Fruit fly (Drosophila melanogaster) whole organism, prepupa: ENCODE measurements around the gene CG13282.

Experiments
- Blimp-1 ChIP-seq: fragments of 200-800 bp; sonication (Bioruptor generic); optimal IDR thresholded peaks from 3 replicates; lab custom pipeline; 2017; ENCODE audit warnings: missing biosample characterization, missing genetic modification characterization, mild to moderate bottlenecking, moderate library complexity, missing genetic modification reagents
- CG10669 ChIP-seq: fragments of 200-800 bp; sonication (Bioruptor generic); optimal IDR thresholded peaks from 3 replicates; lab custom pipeline; 2018; ENCODE audit warnings: missing biosample characterization, mild to moderate bottlenecking, missing genetic modification characterization, moderate library complexity
- CG11294 ChIP-seq: fragments of 200-800 bp; sonication (Bioruptor generic); IDR thresholded peaks from 2 replicates; pipeline ENCODE4 v1.3.6; 2022; ENCODE audit warnings: missing biosample characterization, missing genetic modification characterization
- CG11762 ChIP-seq: fragments of 200-800 bp; sonication (Bioruptor generic); optimal IDR thresholded peaks from 3 replicates; lab custom pipeline; 2016; ENCODE audit warnings: missing biosample characterization, missing genetic modification characterization; ENCODE audit not compliant: insufficient read depth
- CG11902 ChIP-seq: fragments of 200-800 bp; sonication (Bioruptor generic); optimal IDR thresholded peaks from 3 replicates; lab custom pipeline; 2016; ENCODE audit warnings: missing biosample characterization, missing genetic modification characterization
- CG1621 ChIP-seq: fragments of 200-800 bp; sonication (Bioruptor generic); optimal IDR thresholded peaks from 3 replicates; lab custom pipeline; 2018; ENCODE audit warnings: missing biosample characterization, mild to moderate bottlenecking, missing genetic modification characterization
- CG16779 ChIP-seq: fragments of 200-800 bp; sonication (Bioruptor generic); optimal IDR thresholded peaks from 3 replicates; lab custom pipeline; 2017; ENCODE audit warnings: missing biosample characterization, mild to moderate bottlenecking, missing genetic modification characterization
- CG3032 ChIP-seq: fragments of 200-800 bp; optimal IDR thresholded peaks from 2 replicates; lab custom pipeline; 2019; ENCODE audit warnings: missing biosample characterization, mild to moderate bottlenecking, missing genetic modification characterization, moderate library complexity
- CG31627 ChIP-seq: fragments of 200-800 bp; sonication (Bioruptor generic); optimal IDR thresholded peaks from 3 replicates; lab custom pipeline; 2016; ENCODE audit warnings: missing biosample characterization, missing genetic modification characterization
- CG34406 ChIP-seq: fragments of 200-800 bp; sonication (Bioruptor generic); optimal IDR thresholded peaks from 3 replicates; lab custom pipeline; 2016; ENCODE audit warnings: missing biosample characterization, missing genetic modification characterization
- CG4318 ChIP-seq: fragments of 200-800 bp; sonication (Bioruptor generic); optimal IDR thresholded peaks from 3 replicates; lab custom pipeline; 2017; ENCODE audit warnings: missing biosample characterization, mild to moderate bottlenecking, missing genetic modification characterization
- CG6163 ChIP-seq: fragments of 200-800 bp; sonication (Bioruptor generic); IDR thresholded peaks from 3 replicates; pipeline ENCODE4 v1.3.6; 2022; ENCODE audit warnings: missing biosample characterization, missing genetic modification characterization
- CG6276 ChIP-seq: fragments of 200-800 bp; sonication (Bioruptor generic); optimal IDR thresholded peaks from 2 replicates; lab custom pipeline; 2017; ENCODE audit warnings: missing biosample characterization, mild to moderate bottlenecking, missing genetic modification characterization
- CG6792 ChIP-seq: fragments of 200-800 bp; sonication (Bioruptor generic); optimal IDR thresholded peaks from 3 replicates; lab custom pipeline; 2016; ENCODE audit warnings: missing biosample characterization, missing genetic modification characterization
- CG6854 ChIP-seq: fragments of 200-800 bp; sonication (Bioruptor generic); optimal IDR thresholded peaks from 2 replicates; lab custom pipeline; 2017; ENCODE audit warnings: missing biosample characterization, mild to moderate bottlenecking, missing genetic modification characterization
- CG7368 ChIP-seq: fragments of 200-800 bp; sonication (Bioruptor generic); optimal IDR thresholded peaks from 3 replicates; lab custom pipeline; 2016; ENCODE audit warnings: missing biosample characterization, missing genetic modification characterization
- CG8119 ChIP-seq: fragments of 200-800 bp; sonication (Bioruptor generic); IDR thresholded peaks from 3 replicates; pipeline ENCODE4 v1.3.6; 2022; ENCODE audit warnings: missing biosample characterization, missing genetic modification characterization
- CG8319 ChIP-seq: fragments of 200-800 bp; sonication (Bioruptor generic); optimal IDR thresholded peaks from 3 replicates; lab custom pipeline; 2016; ENCODE audit warnings: missing biosample characterization, missing genetic modification characterization
- CG9139 ChIP-seq: fragments of 200-800 bp; sonication (Bioruptor generic); optimal IDR thresholded peaks from 3 replicates; lab custom pipeline; 2017; ENCODE audit warnings: missing biosample characterization, mild to moderate bottlenecking, missing genetic modification characterization
- Eip75B ChIP-seq: fragments of 200-800 bp; sonication (Bioruptor generic); optimal IDR thresholded peaks from 3 replicates; lab custom pipeline; 2016; ENCODE audit warnings: missing biosample characterization, missing genetic modification characterization
- Eip78C ChIP-seq: fragments of 200-800 bp; sonication (Bioruptor generic); peaks from one replicate; lab custom pipeline; 2016; ENCODE audit warnings: missing biosample characterization, missing genetic modification characterization
- Eip93F ChIP-seq: fragments of 200-800 bp; sonication (Bioruptor generic); optimal IDR thresholded peaks from 2 replicates; lab custom pipeline; 2016; ENCODE audit warnings: missing biosample characterization, mild to moderate bottlenecking, missing genetic modification characterization
- Ets21C ChIP-seq: fragments of 200-800 bp; sonication (Bioruptor generic); optimal IDR thresholded peaks from 3 replicates; lab custom pipeline; 2016; ENCODE audit warnings: missing biosample characterization, missing genetic modification characterization
- Hr38 ChIP-seq: sonication (Bioruptor generic); optimal IDR thresholded peaks from 2 replicates; lab custom pipeline; 2016; ENCODE audit warnings: missing biosample characterization, missing genetic modification characterization
- Hr39 ChIP-seq: fragments of 200-800 bp; sonication (Bioruptor generic); optimal IDR thresholded peaks from 2 replicates; lab custom pipeline; 2016; ENCODE audit warnings: missing biosample characterization, missing genetic modification characterization
- Lpt ChIP-seq: fragments of 200-800 bp; sonication (Bioruptor generic); optimal IDR thresholded peaks from 3 replicates; lab custom pipeline; 2016; ENCODE audit warnings: missing biosample characterization, missing genetic modification characterization
- Met ChIP-seq: fragments of 200-800 bp; sonication (Bioruptor generic); optimal IDR thresholded peaks from 3 replicates; lab custom pipeline; 2016; ENCODE audit warnings: missing biosample characterization, missing genetic modification characterization
- OdsH ChIP-seq: fragments of 200-800 bp; sonication (Bioruptor generic); optimal IDR thresholded peaks from 3 replicates; lab custom pipeline; 2016; ENCODE audit warnings: missing biosample characterization, missing genetic modification characterization
- Sox14 ChIP-seq: fragments of 200-800 bp; sonication (Bioruptor generic); optimal IDR thresholded peaks from 3 replicates; lab custom pipeline; 2016; ENCODE audit warnings: missing biosample characterization, missing genetic modification characterization
- Sox15 ChIP-seq: fragments of 200-800 bp; sonication (Bioruptor generic); optimal IDR thresholded peaks from 3 replicates; lab custom pipeline; 2016; ENCODE audit warnings: missing biosample characterization, missing genetic modification characterization
- achi ChIP-seq: fragments of 200-800 bp; sonication (Bioruptor generic); optimal IDR thresholded peaks from 3 replicates; lab custom pipeline; 2016; ENCODE audit warnings: missing biosample characterization, missing genetic modification characterization
- acj6 ChIP-seq: fragments of 200-800 bp; sonication (Bioruptor generic); optimal IDR thresholded peaks from 3 replicates; lab custom pipeline; 2016; ENCODE audit warnings: missing biosample characterization, missing genetic modification characterization
- cyc ChIP-seq: fragments of 200-800 bp; sonication (Bioruptor generic); optimal IDR thresholded peaks from 3 replicates; lab custom pipeline; 2016; ENCODE audit warnings: missing biosample characterization, missing genetic modification characterization
- dsx ChIP-seq: fragments of 200-800 bp; optimal IDR thresholded peaks from 3 replicates; lab custom pipeline; 2019; ENCODE audit warnings: missing biosample characterization, mild to moderate bottlenecking, missing genetic modification characterization, moderate library complexity; ENCODE audit not compliant: poor library complexity, severe bottlenecking
- eg ChIP-seq: fragments of 200-800 bp; sonication (Bioruptor generic); IDR thresholded peaks from 3 replicates; pipeline ENCODE4 v1.3.6; 2022; ENCODE audit warnings: missing biosample characterization, missing genetic modification characterization
- esn ChIP-seq: fragments of 200-800 bp; sonication (Bioruptor generic); optimal IDR thresholded peaks from 2 replicates; lab custom pipeline; 2016; ENCODE audit warnings: missing biosample characterization, mild to moderate bottlenecking, missing genetic modification characterization, moderate library complexity
- fd85E ChIP-seq: fragments of 200-800 bp; sonication (Bioruptor generic); optimal IDR thresholded peaks from 3 replicates; lab custom pipeline; 2016; ENCODE audit warnings: missing biosample characterization, missing genetic modification characterization
- fkh ChIP-seq: fragments of 200-800 bp; sonication (Bioruptor generic); optimal IDR thresholded peaks from 3 replicates; lab custom pipeline; 2017; ENCODE audit warnings: missing biosample characterization, mild to moderate bottlenecking, missing genetic modification characterization, moderate library complexity
- lz ChIP-seq: fragments of 200-800 bp; sonication (Bioruptor generic); optimal IDR thresholded peaks from 3 replicates; lab custom pipeline; 2016; ENCODE audit warnings: missing biosample characterization, missing genetic modification characterization
- ss ChIP-seq, 2 experiments: fragments of 200-800 bp; sonication (Bioruptor generic); optimal IDR thresholded peaks; 2 replicates in 1 of 2; 3 replicates in 1 of 2; lab custom pipeline; 2017 to 2018; ENCODE audit warnings: mild to moderate bottlenecking in 2 of 2, missing biosample characterization in 2 of 2, missing genetic modification characterization in 2 of 2, moderate library complexity in 1 of 2
- svp ChIP-seq: fragments of 200-800 bp; sonication (Bioruptor generic); peaks from one replicate; lab custom pipeline; 2016; ENCODE audit warnings: missing biosample characterization, missing genetic modification characterization
- topi ChIP-seq: fragments of 200-800 bp; sonication (Bioruptor generic); optimal IDR thresholded peaks from 3 replicates; lab custom pipeline; 2016; ENCODE audit warnings: missing biosample characterization, missing genetic modification characterization
- vri ChIP-seq: fragments of 200-800 bp; sonication (Bioruptor generic); optimal IDR thresholded peaks from 3 replicates; lab custom pipeline; 2016; ENCODE audit warnings: missing biosample characterization, mild to moderate bottlenecking, missing genetic modification characterization

CG13282 gene

dm6 chr2L:16834402-16834801 is at the start of gene CG13282:
CG13282 (minus strand) TSS chr2L:16834502.
- TF ChIP-seq dsx (GFP tag; lab: Kevin White, UChicago), result no peak
- TF ChIP-seq topi, result no peak
- no peak for TF ChIP-seq CG7368 (GFP tag; lab: Kevin White, UChicago)
- no peak for TF ChIP-seq CG1621 (tag; lab: Kevin White, UChicago)
- TF ChIP-seq CG10669 (GFP tag; lab: Kevin White, UChicago), result no peak
- TF ChIP-seq esn (GFP tag; lab: Kevin White, UChicago), result no peak
- no peak for TF ChIP-seq acj6 (GFP tag; lab: Kevin White, UChicago)
- no peak for TF ChIP-seq lz
- no peak for TF ChIP-seq Met (GFP tag; lab: Kevin White, UChicago)
- TF ChIP-seq ss (GFP tag; optimal IDR thresholded peaks at IDR 0.05; lab: Kevin White, UChicago), result no peak
- no peak for TF ChIP-seq Hr38 (GFP tag; lab: Kevin White, UChicago)

DNA sequence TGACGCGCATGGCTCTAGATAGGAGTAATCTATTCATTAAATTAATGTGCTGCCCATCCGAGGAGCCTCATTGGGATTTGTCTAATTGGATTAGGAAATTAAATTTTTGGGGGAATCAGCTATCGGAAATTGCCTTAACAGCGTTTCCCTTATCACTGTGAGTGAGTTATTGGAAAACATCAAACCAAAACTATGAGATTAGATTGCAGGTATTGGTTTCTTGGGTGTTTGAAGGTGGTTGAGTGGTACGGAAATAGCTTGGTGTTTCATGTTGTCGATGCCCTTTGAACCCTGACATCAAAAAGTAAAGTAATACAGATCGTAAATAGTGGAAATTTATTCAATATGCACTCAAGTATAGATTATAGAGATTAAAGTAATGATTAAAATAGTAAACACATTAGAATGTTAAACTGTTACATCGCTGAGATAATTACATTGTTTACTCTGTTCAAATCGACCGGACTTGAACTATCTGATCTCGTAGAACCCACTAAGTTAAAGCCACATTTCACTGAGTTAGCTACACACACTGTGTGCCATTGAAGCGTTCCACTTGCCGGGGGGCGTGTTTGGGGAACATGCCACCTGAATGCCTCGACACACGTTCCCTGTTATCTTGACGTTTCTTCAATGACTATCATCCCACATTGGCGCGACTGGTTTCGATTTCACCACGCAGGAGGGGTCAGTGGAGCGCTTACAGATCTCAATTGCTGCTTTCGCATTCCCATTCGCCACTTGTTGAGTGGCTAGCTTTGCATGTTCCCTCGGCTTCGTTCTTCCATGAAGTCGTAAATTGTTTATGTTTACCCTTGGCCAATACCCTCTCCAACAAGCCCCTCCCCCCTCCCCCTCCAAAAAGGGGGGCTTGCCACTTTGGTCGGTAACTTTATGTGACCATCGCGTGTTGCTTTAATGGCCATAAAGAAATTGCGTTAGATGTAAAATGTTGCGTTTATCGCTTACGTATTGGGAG is 48.9 kb upstream of the CG13282 start:
- no peak for TF ChIP-seq eg (GFP tag; lab: Robert Waterston, UW)
- 0 out of 3 replicates have a peak, but pooled peaks have one; percentile 7 for TF ChIP-seq CG6163 (GFP tag; lab: Robert Waterston, UW)
- no peak for TF ChIP-seq Eip75B (GFP tag; lab: Kevin White, UChicago)
- TF ChIP-seq CG8119, result no peak
- TF ChIP-seq Hr38 (GFP tag; lab: Kevin White, UChicago), result no peak
- peak; percentile 37 for TF ChIP-seq Eip78C (GFP tag; lab: Kevin White, UChicago)
- peak; percentile 54 for TF ChIP-seq fkh
- no peak for TF ChIP-seq achi
- TF ChIP-seq CG11294 (GFP tag; lab: Robert Waterston, UW), result no peak
- TF ChIP-seq svp (GFP tag; lab: Kevin White, UChicago), result peak; percentile 17
- no peak for TF ChIP-seq acj6 (GFP tag; lab: Kevin White, UChicago)
- TF ChIP-seq CG9139 (GFP tag; lab: Kevin White, UChicago), result no peak
- TF ChIP-seq CG7368 (GFP tag; lab: Kevin White, UChicago), result no peak
- no peak for TF ChIP-seq CG11902 (GFP tag; lab: Kevin White, UChicago)
- peak in 1 of 2 experiments; percentile 66 for TF ChIP-seq ss (GFP tag; optimal IDR thresholded peaks at IDR 0.05; lab: Kevin White, UChicago)
- no peak for TF ChIP-seq CG4318
- no peak for TF ChIP-seq Ets21C (GFP tag; lab: Kevin White, UChicago)
- TF ChIP-seq CG6792 (GFP tag; lab: Kevin White, UChicago), result no peak
- no peak for TF ChIP-seq CG34406 (GFP tag; lab: Kevin White, UChicago)
- TF ChIP-seq CG16779 (tag; lab: Kevin White, UChicago), result no peak
- TF ChIP-seq Lpt (GFP tag; lab: Kevin White, UChicago), result peak; percentile 25
- TF ChIP-seq cyc (GFP tag; lab: Kevin White, UChicago), result no peak
- TF ChIP-seq Sox14 (GFP tag; lab: Kevin White, UChicago), result no peak
- TF ChIP-seq dsx (GFP tag; lab: Kevin White, UChicago), result peak; percentile 28
- no peak for TF ChIP-seq CG8319 (GFP tag; lab: Kevin White, UChicago)

DNA sequence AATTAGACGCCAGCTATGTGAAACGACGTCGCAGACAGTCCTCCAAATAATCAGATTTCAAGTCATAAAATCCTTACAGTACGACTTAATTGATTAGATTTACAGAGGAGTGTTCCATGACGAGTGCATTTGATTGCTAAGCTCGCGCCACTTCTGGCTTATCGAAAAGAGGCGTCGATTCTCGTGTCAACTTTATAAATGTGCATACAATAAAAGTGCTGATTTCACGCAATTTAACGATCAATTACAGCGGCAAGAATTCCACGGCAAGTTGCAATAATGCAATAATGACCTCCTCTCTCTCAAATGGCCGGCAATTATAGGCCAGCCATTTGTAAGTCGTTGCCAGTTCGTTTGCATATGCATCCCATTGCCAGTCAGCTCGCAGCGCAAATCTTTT is 48.1 kb upstream of the CG13282 start:
- no peak for TF ChIP-seq Sox15 (GFP tag; lab: Kevin White, UChicago)
- TF ChIP-seq svp (GFP tag; lab: Kevin White, UChicago), result peak; percentile 63

dm6 chr2L:16880930-16881329 is 46.6 kb upstream of the CG13282 start:
- TF ChIP-seq CG3032 (tag; lab: Kevin White, UChicago) (no peak), CG7368 (GFP tag; lab: Kevin White, UChicago) (no peak), dsx (GFP tag; lab: Kevin White, UChicago) (peak; percentile 18), CG6854 (GFP tag; lab: Kevin White, UChicago) (peak; percentile 63), cyc (GFP tag; lab: Kevin White, UChicago) (no peak), achi (no peak), Eip93F (GFP tag; lab: Kevin White, UChicago) (no peak), OdsH (no peak), CG6276 (GFP tag; lab: Kevin White, UChicago) (no peak), CG11762 (GFP tag; lab: Kevin White, UChicago) (no peak), eg (GFP tag; lab: Robert Waterston, UW) (no peak; the same call in 2 of the 3 replicates), Hr39 (GFP tag; lab: Kevin White, UChicago) (no peak), CG31627 (GFP tag; lab: Kevin White, UChicago) (no peak), Blimp-1 (GFP tag; lab: Kevin White, UChicago) (no peak), svp (GFP tag; lab: Kevin White, UChicago) (peak; percentile 92), CG6792 (GFP tag; lab: Kevin White, UChicago) (no peak), vri (GFP tag; lab: Kevin White, UChicago) (no peak), esn (GFP tag; lab: Kevin White, UChicago) (peak; percentile 29), topi (no peak), fd85E (GFP tag; lab: Kevin White, UChicago) (no peak)
